Worm (Caenorhabditis elegans): ENCODE measurements around the gene srsx-6.

Gene srsx-6

DNA sequence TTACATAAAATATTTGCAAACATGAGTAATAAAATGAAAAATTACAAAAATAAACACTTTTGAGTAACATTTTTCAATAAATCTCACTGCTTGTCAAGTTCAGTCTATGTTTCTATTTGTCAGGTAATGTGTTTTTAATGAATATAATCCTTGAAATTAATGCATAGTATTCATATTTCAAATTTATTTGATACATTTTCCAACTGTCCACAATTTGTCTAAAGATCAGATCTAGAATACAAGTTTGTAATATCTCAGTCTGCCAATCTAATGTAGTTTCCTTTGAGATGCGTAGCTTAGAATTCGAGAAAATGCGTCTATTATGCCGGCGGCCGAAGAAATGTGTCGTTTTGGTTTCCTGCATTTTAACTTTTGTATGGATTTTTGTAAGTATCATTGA, 16.7 kb downstream of the srsx-6 start, which contains the start of gene Y97E10B.1:
Y97E10B.1 (plus strand) TSS at position 301 of the 400 bp plus-strand sequence.
- no peak for TF ChIP-seq ceh-19 (GFP tag; optimal IDR thresholded peaks at IDR 0.05)
- no peak for TF ChIP-seq ceh-24 (tag; optimal IDR thresholded peaks at IDR 0.05)
- TF ChIP-seq hlh-8 (tag; optimal IDR thresholded peaks at IDR 0.05): no peak
- no peak for TF ChIP-seq lim-6 (tag; optimal IDR thresholded peaks at IDR 0.05)
- no peak for TF ChIP-seq K09A11.1 (tag; optimal IDR thresholded peaks at IDR 0.05; ENCODE audit: insufficient read depth)
- no peak for TF ChIP-seq sdc-2 (tag; optimal IDR thresholded peaks at IDR 0.05)

DNA sequence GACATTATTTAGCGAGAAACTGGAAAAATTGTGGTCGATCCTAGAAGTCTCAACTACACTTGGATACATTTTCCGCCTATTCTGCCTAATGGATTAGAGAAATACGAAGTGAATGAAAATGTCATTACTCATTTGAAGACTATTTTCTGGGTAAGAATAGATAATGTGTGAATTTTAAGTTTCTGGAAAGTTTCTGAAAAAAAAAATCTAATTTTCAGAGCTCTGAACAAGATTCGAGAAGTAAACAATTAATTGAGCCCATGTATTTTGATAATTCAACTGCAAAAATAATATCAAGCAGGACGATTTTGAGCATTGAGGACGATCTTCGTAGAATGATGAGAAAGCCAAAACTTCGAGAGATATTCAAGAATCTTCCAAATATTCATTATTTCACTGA, 19.3 kb downstream of the srsx-6 start:
- TF ChIP-seq nhr-232 (tag; optimal IDR thresholded peaks at IDR 0.05) (no peak), T23F11.4 (GFP tag; optimal IDR thresholded peaks at IDR 0.05) (no peak), unc-42 (tag; optimal IDR thresholded peaks at IDR 0.05) (no peak), syd-9 (tag; optimal IDR thresholded peaks at IDR 0.05) (no peak)

DNA sequence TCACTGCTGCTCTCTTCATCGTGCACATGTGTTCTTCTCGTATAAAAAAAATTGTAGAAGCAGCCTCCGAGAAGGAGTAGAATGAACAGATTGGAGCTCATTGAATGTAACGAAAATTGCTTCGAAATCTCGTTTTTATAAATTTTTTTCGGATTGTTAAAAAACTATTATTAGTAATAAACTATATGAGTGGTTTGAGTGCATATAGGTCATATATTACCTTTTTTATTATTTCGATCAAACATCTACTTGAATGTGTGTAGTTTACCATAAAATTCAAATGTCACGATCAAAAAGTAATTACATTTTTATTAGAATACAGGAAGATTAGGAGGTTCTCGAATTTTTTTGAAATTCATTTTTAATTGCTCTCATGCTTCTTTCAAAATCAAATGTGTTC, 26.0 kb downstream of the srsx-6 start, which contains the start of gene clec-216:
clec-216 (minus strand) TSS at position 101 of the 400 bp plus-strand sequence.
- no peak for TF ChIP-seq tbx-7 (tag; optimal IDR thresholded peaks at IDR 0.05)
- TF ChIP-seq fkh-10 (GFP tag; optimal IDR thresholded peaks at IDR 0.05): no peak
- TF ChIP-seq hlh-30 (tag; optimal IDR thresholded peaks at IDR 0.05; ENCODE audit: insufficient read depth): no peak
- no peak for TF ChIP-seq rnt-1 (tag; optimal IDR thresholded peaks at IDR 0.05)
- TF ChIP-seq pat-9 (tag; optimal IDR thresholded peaks at IDR 0.05): no peak
- no peak for TF ChIP-seq ceh-22 (tag; optimal IDR thresholded peaks at IDR 0.05)

DNA sequence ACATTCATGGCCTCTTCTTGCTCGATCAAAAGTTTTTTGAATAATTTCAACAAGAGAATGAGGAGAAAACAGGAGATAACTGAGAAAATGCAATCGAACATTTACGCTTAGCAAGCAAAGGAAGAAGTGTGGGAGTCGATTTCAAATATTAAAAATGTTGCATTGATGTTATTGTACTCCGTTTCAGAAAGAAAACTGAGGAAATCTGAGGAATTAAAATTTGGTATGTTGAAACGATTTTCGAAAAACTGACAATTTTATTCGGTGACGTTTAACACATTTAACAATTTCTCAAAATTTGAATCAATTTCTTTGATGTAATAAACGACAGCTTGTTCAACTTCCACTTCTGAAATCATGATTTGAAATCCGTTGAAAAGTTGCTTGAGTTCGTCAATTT, 27.7 kb downstream of the srsx-6 start, which contains the start of gene F26D11.13:
F26D11.13 (minus strand) TSS at position 101 of the 400 bp plus-strand sequence.
- no peak for TF ChIP-seq unc-86 (tag; optimal IDR thresholded peaks at IDR 0.05)
- TF ChIP-seq C38D4.7 (GFP tag; optimal IDR thresholded peaks at IDR 0.05): no peak
- no peak for TF ChIP-seq ama-1 (optimal IDR thresholded peaks at IDR 0.05)
- no peak for TF ChIP-seq ttx-3 (tag; optimal IDR thresholded peaks at IDR 0.05)
- no peak for TF ChIP-seq hlh-13 (GFP tag; optimal IDR thresholded peaks at IDR 0.05)
- TF ChIP-seq pax-1 (tag; optimal IDR thresholded peaks at IDR 0.05): no peak
- TF ChIP-seq ceh-2 (tag; optimal IDR thresholded peaks at IDR 0.05): no peak
- TF ChIP-seq dmd-4 (tag; optimal IDR thresholded peaks at IDR 0.05; ENCODE audit: borderline replicate concordance): no peak
- no peak for TF ChIP-seq ceh-6 (GFP tag; optimal IDR thresholded peaks at IDR 0.05)
- TF ChIP-seq ref-2 (tag; optimal IDR thresholded peaks at IDR 0.05): no peak

DNA sequence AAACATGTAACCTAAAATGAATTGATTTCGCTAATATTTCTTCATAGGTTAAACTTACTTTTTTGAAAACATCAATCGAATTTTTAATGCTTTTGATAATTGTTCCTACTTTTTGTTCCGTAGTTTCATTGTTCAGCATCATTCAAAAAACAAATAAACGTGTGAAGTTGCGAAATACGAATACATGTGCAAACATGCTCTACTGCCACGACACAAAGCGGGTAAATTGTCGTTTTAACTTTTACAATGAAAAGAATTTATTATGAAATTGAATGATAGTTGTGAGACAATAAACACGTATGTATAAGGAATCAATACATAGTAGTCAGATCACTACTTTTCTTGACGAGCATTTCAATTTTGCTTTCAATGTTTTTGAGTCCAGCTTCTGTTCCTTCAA, 28.3 kb downstream of the srsx-6 start, which contains the start of gene F26D11.12:
F26D11.12 (minus strand) TSS at position 145 of the 400 bp plus-strand sequence.
- TF ChIP-seq T23F11.4 (GFP tag; optimal IDR thresholded peaks at IDR 0.05): no peak
- TF ChIP-seq gmeb-2 (tag; optimal IDR thresholded peaks at IDR 0.05): no peak
- no peak for TF ChIP-seq madf-2 (tag; optimal IDR thresholded peaks at IDR 0.05)
- TF ChIP-seq ceh-45 (GFP tag; IDR thresholded peaks at IDR 0.05): no peak
- no peak for TF ChIP-seq odd-2 (tag; optimal IDR thresholded peaks at IDR 0.05)
- no peak for TF ChIP-seq pag-3 (tag; optimal IDR thresholded peaks at IDR 0.05; ENCODE audit: borderline replicate concordance)
- no peak for TF ChIP-seq pqm-1 (tag; optimal IDR thresholded peaks at IDR 0.05)
- no peak for TF ChIP-seq elt-4 (tag; optimal IDR thresholded peaks at IDR 0.05)
- no peak for TF ChIP-seq che-1 (tag; optimal IDR thresholded peaks at IDR 0.05)
- TF ChIP-seq lim-6 (tag; optimal IDR thresholded peaks at IDR 0.05): no peak
- TF ChIP-seq ceh-48 (tag; optimal IDR thresholded peaks at IDR 0.05): no peak
- no peak for TF ChIP-seq pax-1 (tag; optimal IDR thresholded peaks at IDR 0.05)
- TF ChIP-seq F13H6.1 (tag; optimal IDR thresholded peaks at IDR 0.05): no peak
